Worm (Caenorhabditis elegans): ENCODE results near the gene stip-1.

stip-1 gene

ce11 chrII:10373016-10373415 is 23.2 kb upstream of the stip-1 start:
- peak; percentile 31 for TF ChIP-seq dve-1 (tag; optimal IDR thresholded peaks at IDR 0.05; ENCODE audit: insufficient read depth)
- peak; percentile 4 for TF ChIP-seq hlh-11 (tag; optimal IDR thresholded peaks at IDR 0.05)
- TF ChIP-seq aha-1 (tag) = peak; percentile 51
- TF ChIP-seq hif-1 (tag; optimal IDR thresholded peaks at IDR 0.05) = no peak
- no peak for TF ChIP-seq nhr-76 (tag; optimal IDR thresholded peaks at IDR 0.05)
- peak; percentile 39; the same call in 1 of the 2 replicates for TF ChIP-seq php-3 (GFP tag; IDR thresholded peaks at IDR 0.05)
- no peak for TF ChIP-seq daf-16 (GFP tag; optimal IDR thresholded peaks at IDR 0.05)
- TF ChIP-seq daf-16 (tag; optimal IDR thresholded peaks at IDR 0.05) = peak; percentile 99

ce11 chrII:10370826-10371225 is 21.0 kb upstream of the stip-1 start:
- TF ChIP-seq unc-62 (GFP tag; optimal IDR thresholded peaks at IDR 0.05 in 1 of 2) = peak in 1 of 2 experiments; percentile 60
- TF ChIP-seq unc-62 (tag; optimal IDR thresholded peaks at IDR 0.05) = no peak
- TF ChIP-seq daf-8 (GFP tag; IDR thresholded peaks at IDR 0.05) = no peak

DNA sequence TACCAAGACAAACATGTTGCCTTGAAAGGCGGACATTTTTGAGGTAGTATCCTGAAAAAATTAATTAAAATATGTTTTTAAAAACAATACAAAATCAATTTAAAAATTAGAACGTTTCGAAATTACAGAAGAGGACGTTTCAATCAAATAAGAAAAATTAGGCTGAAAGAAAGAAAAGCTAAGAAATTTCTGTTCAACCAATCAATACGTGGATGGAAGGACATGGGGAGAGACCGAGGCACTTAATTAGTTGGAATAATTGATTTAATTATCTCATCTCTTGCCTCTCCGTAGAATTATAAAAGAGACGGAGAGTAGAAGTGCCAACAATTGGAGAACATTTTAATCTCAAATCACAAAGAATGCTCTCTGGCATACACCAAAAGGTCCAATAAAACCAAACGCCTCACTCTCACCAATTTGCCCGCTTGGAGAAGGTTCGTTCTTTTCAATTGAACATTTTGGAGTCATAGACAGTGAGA is 19.8 kb upstream of the stip-1 start, which contains the start of gene ceh-58:
Gene ceh-58, minus strand, starts transcription at position 51 of the 482 bp plus-strand sequence.
- TF ChIP-seq daf-8 (GFP tag; IDR thresholded peaks at IDR 0.05) (no peak), lin-29 (GFP tag; IDR thresholded peaks at IDR 0.05) (no peak), nhr-42 (GFP tag; IDR thresholded peaks at IDR 0.05) (no peak), mxl-2 (GFP tag; conservative IDR thresholded peaks at IDR 0.05) (no peak), zag-1 (tag; optimal IDR thresholded peaks at IDR 0.05) (no peak), snpc-1.2 (GFP tag; IDR thresholded peaks at IDR 0.05) (no peak), T26A8.4 (GFP tag; IDR thresholded peaks at IDR 0.05) (no peak), nhr-76 (tag; optimal IDR thresholded peaks at IDR 0.05) (no peak), unc-130 (GFP tag; optimal IDR thresholded peaks at IDR 0.05) (no peak), snpc-4 (tag; optimal IDR thresholded peaks at IDR 0.05) (no peak)

- TF ChIP-seq madf-5 (GFP tag; IDR thresholded peaks at IDR 0.05) = no peak
These were observed 17.4 kb upstream of the stip-1 start, which contains the start of gene ceh-57 for ce11 chrII:10367202-10367601. Gene ceh-57 (minus strand): TSS chrII:10367296.

ce11 chrII:10360487-10360886 is 10.7 kb upstream of the stip-1 start, which contains the start of gene C07E3.4:
Gene C07E3.4 (plus strand): TSS chrII:10360787.
- TF ChIP-seq F44E2.7 (GFP tag; IDR thresholded peaks at IDR 0.05) (no peak), aha-1 (tag) (peak; percentile 27), unc-62 (GFP tag; optimal IDR thresholded peaks at IDR 0.05 in 1 of 2) (peak in 1 of 2 experiments; percentile 35), unc-62 (tag; optimal IDR thresholded peaks at IDR 0.05) (no peak)

DNA sequence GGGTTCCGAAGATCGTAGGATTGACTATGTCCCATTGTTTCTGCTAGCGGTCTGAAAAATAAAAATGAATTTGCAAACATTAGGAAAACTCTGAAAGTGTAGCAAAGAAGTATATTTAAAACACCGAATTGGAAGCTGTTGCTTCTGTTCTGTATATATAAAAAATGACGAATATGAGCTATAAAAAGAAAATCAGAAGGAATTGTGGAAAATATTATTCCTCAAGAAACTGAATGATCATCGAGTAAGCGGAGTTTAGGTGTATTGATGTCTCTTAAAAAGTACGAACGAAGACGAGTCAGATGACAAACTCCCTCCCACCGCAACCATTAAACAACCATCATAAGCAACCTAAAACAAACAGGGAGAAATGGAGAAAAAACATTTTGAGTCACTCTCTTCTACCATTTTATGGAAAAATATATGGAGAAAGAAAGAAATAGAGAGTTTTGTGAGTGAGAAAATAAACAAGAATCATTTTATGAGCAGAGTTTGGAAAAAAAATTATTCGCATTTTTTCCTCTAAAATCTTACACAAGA is 7.7 kb upstream of the stip-1 start, which contains the start of gene C07E3.3:
Gene C07E3.3, minus strand, starts transcription at position 51 of the 540 bp plus-strand sequence.
- no peak for TF ChIP-seq lsy-2 (tag; optimal IDR thresholded peaks at IDR 0.05)
- no peak for TF ChIP-seq daf-16 (GFP tag; optimal IDR thresholded peaks at IDR 0.05)
- peak; percentile 54 for TF ChIP-seq daf-16 (tag; optimal IDR thresholded peaks at IDR 0.05)
- TF ChIP-seq unc-62 (GFP tag; optimal IDR thresholded peaks at IDR 0.05 in 1 of 2) = peak in 1 of 2 experiments; percentile 20
- no peak for TF ChIP-seq unc-62 (tag; optimal IDR thresholded peaks at IDR 0.05)

ce11 chrII:10351963-10352362 is 2.2 kb upstream of the stip-1 start, which contains the start of gene C07E3.8:
Gene C07E3.8 (plus strand): TSS chrII:10352263.
- TF ChIP-seq dve-1 (tag; optimal IDR thresholded peaks at IDR 0.05; ENCODE audit: insufficient read depth) = no peak
- TF ChIP-seq lin-13 (GFP tag; optimal IDR thresholded peaks at IDR 0.05) = no peak
- no peak for TF ChIP-seq aly-2 (tag; optimal IDR thresholded peaks at IDR 0.05)
- no peak for TF ChIP-seq nhr-11 (tag; optimal IDR thresholded peaks at IDR 0.05)
- no peak for TF ChIP-seq T26A8.4 (GFP tag; IDR thresholded peaks at IDR 0.05)
- TF ChIP-seq unc-130 (GFP tag; optimal IDR thresholded peaks at IDR 0.05) = no peak

- TF ChIP-seq mes-2 (tag; optimal IDR thresholded peaks at IDR 0.05; ENCODE audit: poor library complexity, severe bottlenecking) = peak; percentile 19
- no peak for TF ChIP-seq skn-1 (tag; optimal IDR thresholded peaks at IDR 0.05)
- peak; percentile 91 for TF ChIP-seq aha-1 (tag)
- no peak for TF ChIP-seq ceh-44 (GFP tag; IDR thresholded peaks at IDR 0.05)
- no peak for TF ChIP-seq unc-39 (tag; optimal IDR thresholded peaks at IDR 0.05)
- TF ChIP-seq ceh-20 (GFP tag; IDR thresholded peaks at IDR 0.05) = no peak
- peak; percentile 91 for TF ChIP-seq dpl-1 (GFP tag; optimal IDR thresholded peaks at IDR 0.05)
- no peak for TF ChIP-seq ZK337.2 (GFP tag; IDR thresholded peaks at IDR 0.05)
- peak; percentile 65; the same call in 1 of the 2 replicates for TF ChIP-seq Y48G9A.11 (GFP tag; IDR thresholded peaks at IDR 0.05)
- no peak for TF ChIP-seq F10B5.3 (tag; optimal IDR thresholded peaks at IDR 0.05)
- TF ChIP-seq T20F7.1 (GFP tag; optimal IDR thresholded peaks at IDR 0.05) = peak; percentile 94
- TF ChIP-seq ceh-82 (tag; optimal IDR thresholded peaks at IDR 0.05) = no peak
These were observed 675 bp upstream of the stip-1 start, which contains the start of gene C07E3.9 for ce11 chrII:10350487-10350886. Gene C07E3.9 (plus strand): TSS chrII:10350756.

Data from whole organism, L4 larva.